Worm (Caenorhabditis elegans) whole organism, L2 larva: ENCODE measurements around the gene C47D12.2.
A peak's percentile ranks its signal among the peaks of the same experiment; 100 is the strongest.

Experiments used
- C34F6.9 ChIP-seq: fragments of 150-350 bp; optimal IDR thresholded peaks from 2 replicates; lab custom pipeline; 2014; ENCODE audit warnings: missing biosample characterization, missing genetic modification characterization
- R02D3.7 ChIP-seq: fragments of 150-350 bp; optimal IDR thresholded peaks from 2 replicates; lab custom pipeline; 2014; ENCODE audit warnings: missing biosample characterization, missing genetic modification characterization
- Y55F3AM.14 ChIP-seq: fragments of 200-800 bp; sonication (Bioruptor generic); optimal IDR thresholded peaks from 2 replicates; lab custom pipeline; 2018; ENCODE audit warnings: mild to moderate bottlenecking, missing genetic modification characterization, missing compliant biosample characterization
- ZK546.5 ChIP-seq: sonication (generic microtip); optimal IDR thresholded peaks from 2 replicates; lab custom pipeline; 2017; ENCODE audit warnings: missing biosample characterization, missing genetic modification characterization
- aly-2 ChIP-seq: fragments of 150-350 bp; optimal IDR thresholded peaks from 2 replicates; lab custom pipeline; 2014; ENCODE audit warnings: missing biosample characterization, missing genetic modification characterization
- ama-1 ChIP-seq: fragments of 150-350 bp; optimal IDR thresholded peaks from 2 replicates; lab custom pipeline; 2018; ENCODE audit warnings: inconsistent platforms
- blmp-1 ChIP-seq: sonication (generic microtip); optimal IDR thresholded peaks from 2 replicates; lab custom pipeline; 2017; ENCODE audit warnings: missing genetic modification characterization, mild to moderate bottlenecking, missing compliant biosample characterization, antibody characterized with exemption, moderate library complexity; ENCODE audit not compliant: insufficient read depth
- ceh-16 ChIP-seq: fragments of 150-350 bp; optimal IDR thresholded peaks from 2 replicates; lab custom pipeline; 2014; ENCODE audit warnings: missing biosample characterization, missing genetic modification characterization
- crh-2 ChIP-seq: sonication (generic microtip); optimal IDR thresholded peaks from 2 replicates; lab custom pipeline; 2017; ENCODE audit warnings: missing biosample characterization, missing genetic modification characterization
- dmd-4 ChIP-seq: sonication (generic microtip); optimal IDR thresholded peaks from 2 replicates; lab custom pipeline; 2017; ENCODE audit warnings: missing biosample characterization, missing genetic modification characterization
- elt-1 ChIP-seq: fragments of 150-350 bp; optimal IDR thresholded peaks from 2 replicates; lab custom pipeline; 2014; ENCODE audit warnings: missing biosample characterization, missing genetic modification characterization
- elt-3 ChIP-seq: sonication (generic microtip); optimal IDR thresholded peaks from 2 replicates; lab custom pipeline; 2017; ENCODE audit warnings: missing biosample characterization, missing genetic modification characterization
- fos-1 ChIP-seq: fragments of 150-350 bp; optimal IDR thresholded peaks from 2 replicates; lab custom pipeline; 2014; ENCODE audit warnings: missing biosample characterization, missing genetic modification characterization
- gmeb-1 ChIP-seq: fragments of 150-350 bp; optimal IDR thresholded peaks from 2 replicates; lab custom pipeline; 2014; ENCODE audit warnings: missing biosample characterization, missing genetic modification characterization
- lin-11 ChIP-seq: fragments of 150-350 bp; sonication (generic microtip); optimal IDR thresholded peaks from 2 replicates; lab custom pipeline; 2014; ENCODE audit warnings: missing biosample characterization, missing genetic modification characterization, inconsistent platforms, mixed read lengths
- lin-13 ChIP-seq: fragments of 150-350 bp; optimal IDR thresholded peaks from 2 replicates; lab custom pipeline; 2014; ENCODE audit warnings: missing biosample characterization, missing genetic modification reagents, missing genetic modification characterization
- lin-39 ChIP-seq: fragments of 150-350 bp; optimal IDR thresholded peaks from 2 replicates; lab custom pipeline; 2014; ENCODE audit warnings: missing biosample characterization, missing genetic modification reagents, missing genetic modification characterization
- lsy-2 ChIP-seq, 2 experiments: fragments of 150-350 bp in 1 of 2; sonication (generic microtip) in 1 of 2; optimal IDR thresholded peaks; 2 replicates each; lab custom pipeline; 2014 to 2017; ENCODE audit warnings: missing biosample characterization in 2 of 2, missing genetic modification characterization in 2 of 2
- mab-5 ChIP-seq: fragments of 150-350 bp; optimal IDR thresholded peaks from 2 replicates; lab custom pipeline; 2014; ENCODE audit warnings: missing biosample characterization, missing genetic modification characterization
- mdl-1 ChIP-seq, 2 experiments: fragments of 150-350 bp in 1 of 2; sonication (generic microtip) in 1 of 2; optimal IDR thresholded peaks; 2 replicates each; lab custom pipeline; 2017; ENCODE audit warnings: missing biosample characterization in 2 of 2, missing genetic modification characterization in 2 of 2
- nhr-10 ChIP-seq: sonication (generic microtip); optimal IDR thresholded peaks from 2 replicates; lab custom pipeline; 2017; ENCODE audit warnings: missing biosample characterization, missing genetic modification characterization
- nhr-11 ChIP-seq: fragments of 150-350 bp; optimal IDR thresholded peaks from 2 replicates; lab custom pipeline; 2014; ENCODE audit warnings: missing biosample characterization, missing genetic modification characterization
- nhr-12 ChIP-seq: fragments of 150-350 bp; optimal IDR thresholded peaks from 2 replicates; lab custom pipeline; 2014; ENCODE audit warnings: missing biosample characterization, missing genetic modification characterization
- nhr-129 ChIP-seq: fragments of 150-350 bp; optimal IDR thresholded peaks from 2 replicates; lab custom pipeline; 2014; ENCODE audit warnings: missing biosample characterization, missing genetic modification characterization
- nhr-21 ChIP-seq: fragments of 150-350 bp; optimal IDR thresholded peaks from 2 replicates; lab custom pipeline; 2014; ENCODE audit warnings: missing biosample characterization, missing genetic modification characterization
- nhr-23 ChIP-seq: fragments of 150-350 bp; optimal IDR thresholded peaks from 2 replicates; lab custom pipeline; 2014; ENCODE audit warnings: missing biosample characterization, missing genetic modification reagents, missing genetic modification characterization
- nhr-237 ChIP-seq: fragments of 150-350 bp; optimal IDR thresholded peaks from 2 replicates; lab custom pipeline; 2014; ENCODE audit warnings: missing biosample characterization, missing genetic modification characterization
- nhr-25 ChIP-seq: fragments of 150-350 bp; sonication (generic microtip); optimal IDR thresholded peaks from 3 replicates; lab custom pipeline; 2014; ENCODE audit warnings: missing biosample characterization, missing genetic modification characterization
- nhr-6 ChIP-seq: fragments of 150-350 bp; optimal IDR thresholded peaks from 2 replicates; lab custom pipeline; 2014; ENCODE audit warnings: missing biosample characterization, missing genetic modification characterization
- nhr-77 ChIP-seq: fragments of 150-350 bp; optimal IDR thresholded peaks from 2 replicates; lab custom pipeline; 2014; ENCODE audit warnings: missing biosample characterization, missing genetic modification characterization
- sem-4 ChIP-seq: fragments of 150-350 bp; optimal IDR thresholded peaks from 2 replicates; lab custom pipeline; 2014; ENCODE audit warnings: missing biosample characterization, missing genetic modification reagents, missing genetic modification characterization
- skn-1 ChIP-seq: sonication (generic microtip); optimal IDR thresholded peaks from 2 replicates; lab custom pipeline; 2017; ENCODE audit warnings: missing biosample characterization, missing genetic modification characterization
- sma-3 ChIP-seq: sonication (generic microtip); optimal IDR thresholded peaks from 2 replicates; lab custom pipeline; 2016; ENCODE audit warnings: missing genetic modification reagents, missing genetic modification characterization, missing compliant biosample characterization
- sma-9 ChIP-seq, 2 experiments: fragments of 150-350 bp in 1 of 2; sonication (generic microtip) in 1 of 2; optimal IDR thresholded peaks; 2 replicates each; lab custom pipeline; 2014 to 2016; ENCODE audit warnings: missing genetic modification characterization in 2 of 2, mild to moderate bottlenecking in 1 of 2, missing biosample characterization in 1 of 2, missing compliant biosample characterization in 1 of 2, missing genetic modification reagents in 1 of 2, moderate library complexity in 1 of 2
- snpc-4 ChIP-seq: fragments of 150-350 bp; optimal IDR thresholded peaks from 2 replicates; lab custom pipeline; 2014; ENCODE audit warnings: missing biosample characterization, missing genetic modification characterization
- unc-39 ChIP-seq: fragments of 150-350 bp; optimal IDR thresholded peaks from 2 replicates; lab custom pipeline; 2014; ENCODE audit warnings: missing biosample characterization, missing genetic modification characterization
- unc-55 ChIP-seq: fragments of 150-350 bp; sonication (generic microtip); optimal IDR thresholded peaks from 3 replicates; lab custom pipeline; 2014; ENCODE audit warnings: missing biosample characterization, missing genetic modification reagents, missing genetic modification characterization
- zag-1 ChIP-seq: fragments of 150-350 bp; optimal IDR thresholded peaks from 2 replicates; lab custom pipeline; 2014; ENCODE audit warnings: missing biosample characterization, missing genetic modification characterization
- ztf-1 ChIP-seq: fragments of 200-800 bp; sonication (Bioruptor generic); conservative IDR thresholded peaks from 2 replicates; pipeline ENCODE4 v1.3.6; 2022; ENCODE audit warnings: missing genetic modification characterization, missing compliant biosample characterization

C47D12.2 gene

ce11 chrII:11646276-11646797, 29.8 kb upstream of the C47D12.2 start, which contains the start of gene ghi-1:
TSS of gene ghi-1 (plus strand) at chrII:11646747.
- no peak for TF ChIP-seq snpc-4 (tag; lab: Kevin White, UChicago)
- TF ChIP-seq fos-1 (tag; lab: Kevin White, UChicago) = peak; percentile 54
- peak; percentile 11 for TF ChIP-seq nhr-25
- TF ChIP-seq C34F6.9 (tag; lab: Kevin White, UChicago) = no peak
- no peak for TF ChIP-seq sem-4 (tag; lab: Kevin White, UChicago)
- peak; percentile 19 for TF ChIP-seq sma-9 (GFP tag; optimal IDR thresholded peaks at IDR 0.05; lab: Kevin White, UChicago)
- no peak for TF ChIP-seq sma-9 (tag; optimal IDR thresholded peaks at IDR 0.05; lab: Kevin White, UChicago)
- TF ChIP-seq skn-1 (tag; lab: Kevin White, UChicago) = no peak
- TF ChIP-seq lsy-2 (tag; optimal IDR thresholded peaks at IDR 0.05; lab: Kevin White, UChicago) = no peak
- TF ChIP-seq mdl-1 (tag; optimal IDR thresholded peaks at IDR 0.05; lab: Kevin White, UChicago) = no peak
- peak; percentile 8 for TF ChIP-seq sma-3
- no peak for TF ChIP-seq ZK546.5 (tag; lab: Kevin White, UChicago)

- TF ChIP-seq unc-39 (no peak), fos-1 (tag; lab: Kevin White, UChicago) (peak; percentile 79)
Observed at ce11 chrII:11646874-11647273, 29.2 kb upstream of the C47D12.2 start.

- TF ChIP-seq fos-1 (tag; lab: Kevin White, UChicago) = no peak
- TF ChIP-seq dmd-4 (tag; lab: Kevin White, UChicago) = no peak
- no peak for TF ChIP-seq nhr-11 (tag; lab: Kevin White, UChicago)
- TF ChIP-seq R02D3.7 (tag; lab: Kevin White, UChicago) = no peak
- TF ChIP-seq mdl-1 (tag; optimal IDR thresholded peaks at IDR 0.05; lab: Kevin White, UChicago) = no peak
- TF ChIP-seq ztf-1 (GFP tag; lab: Robert Waterston, UW) = no peak
- no peak for TF ChIP-seq lsy-2 (tag; optimal IDR thresholded peaks at IDR 0.05; lab: Kevin White, UChicago)
- TF ChIP-seq Y55F3AM.14 (GFP tag; lab: Kevin White, UChicago) = no peak
Observed at ce11 chrII:11649239-11649638, 26.9 kb upstream of the C47D12.2 start.

- TF ChIP-seq aly-2 (tag; lab: Kevin White, UChicago) = no peak
Observed at ce11 chrII:11650975-11651588, 25.0 kb upstream of the C47D12.2 start, which contains the start of gene coa-7. TSS of gene coa-7 (minus strand) at chrII:11651148.

- TF ChIP-seq lin-13 (GFP tag; lab: Kevin White, UChicago) (no peak), lin-39 (tag; lab: Kevin White, UChicago) (no peak), nhr-12 (tag; lab: Kevin White, UChicago) (no peak), sem-4 (tag; lab: Kevin White, UChicago) (no peak), R02D3.7 (tag; lab: Kevin White, UChicago) (no peak), elt-1 (tag; lab: Kevin White, UChicago) (no peak), nhr-77 (tag; lab: Kevin White, UChicago) (no peak), nhr-23 (tag; lab: Kevin White, UChicago) (no peak)
Observed at ce11 chrII:11652125-11652524, 24.0 kb upstream of the C47D12.2 start.

ce11 chrII:11652679-11653174, 23.4 kb upstream of the C47D12.2 start, which contains the start of the genes rad-23 and rpn-12:
TSS of gene rad-23 (minus strand) at chrII:11652729.
TSS of gene rpn-12 (plus strand) at chrII:11653124.
- TF ChIP-seq nhr-6 (no peak), unc-55 (GFP tag; lab: Kevin White, UChicago) (peak; percentile 92), crh-2 (tag; lab: Kevin White, UChicago) (peak; percentile 67), ama-1 (lab: Kevin White, UChicago) (no peak), lin-13 (GFP tag; lab: Kevin White, UChicago) (peak; percentile 45), blmp-1 (tag; lab: Kevin White, UChicago) (peak; percentile 5), fos-1 (tag; lab: Kevin White, UChicago) (peak; percentile 50), nhr-237 (tag; lab: Kevin White, UChicago) (no peak), C34F6.9 (tag; lab: Kevin White, UChicago) (peak; percentile 86), lin-11 (tag; lab: Kevin White, UChicago) (peak; percentile 41), dmd-4 (tag; lab: Kevin White, UChicago) (no peak), gmeb-1 (peak; percentile 68), nhr-10 (no peak), ceh-16 (no peak), nhr-77 (tag; lab: Kevin White, UChicago) (no peak), elt-1 (tag; lab: Kevin White, UChicago) (no peak), nhr-129 (tag; lab: Kevin White, UChicago) (peak; percentile 76), mdl-1 (tag; optimal IDR thresholded peaks at IDR 0.05; lab: Kevin White, UChicago) (no peak), nhr-21 (no peak), zag-1 (tag; lab: Kevin White, UChicago) (no peak), skn-1 (tag; lab: Kevin White, UChicago) (peak; percentile 99), sma-3 (peak; percentile 39), elt-3 (tag; lab: Kevin White, UChicago) (no peak), nhr-25 (no peak), sma-9 (GFP tag; optimal IDR thresholded peaks at IDR 0.05; lab: Kevin White, UChicago) (peak; percentile 45), sma-9 (tag; optimal IDR thresholded peaks at IDR 0.05; lab: Kevin White, UChicago) (no peak), mab-5 (peak; percentile 60), R02D3.7 (tag; lab: Kevin White, UChicago) (peak; percentile 47)
